Fruit fly (Drosophila melanogaster) whole organism, wandering third instar larva: ENCODE measurements around the gene janB.

Source experiments
- CG9705 ChIP-seq: fragments of 200-800 bp; sonication (Bioruptor generic); optimal IDR thresholded peaks from 2 replicates; lab custom pipeline; 2018; ENCODE audit warnings: missing biosample characterization, mild to moderate bottlenecking, missing genetic modification characterization
- Dfd ChIP-seq: fragments of >200 bp; optimal IDR thresholded peaks from 2 replicates; lab custom pipeline; 2017; ENCODE audit warnings: missing biosample characterization, missing genetic modification characterization
- usp ChIP-seq: fragments of >200 bp; optimal IDR thresholded peaks from 2 replicates; lab custom pipeline; 2017; ENCODE audit warnings: missing biosample characterization, missing genetic modification characterization

- TF ChIP-seq Dfd: no peak
- TF ChIP-seq usp: no peak
- TF ChIP-seq CG9705 (GFP tag; lab: Kevin White, UChicago): no peak
Measured at dm6 chr3R:30055915-30056544, 17.5 kb upstream of the janB start, which contains the start of the genes Rpp14b and spn-A.
